Fruit fly (Drosophila melanogaster) whole organism, pupa: Measurements from ENCODE around the gene CG33298.

Experiments used
- CG10348 ChIP-seq: fragments of 200-800 bp; sonication (Bioruptor generic); IDR thresholded peaks from 2 replicates; pipeline ENCODE4 v1.3.6; 2022; ENCODE audit warnings: missing biosample characterization, missing genetic modification characterization
- CG12605 ChIP-seq: fragments of 200-800 bp; sonication (Bioruptor generic); IDR thresholded peaks from 2 replicates; pipeline ENCODE4 v1.3.6; 2022; ENCODE audit warnings: missing biosample characterization, missing genetic modification characterization
- CG13204 ChIP-seq: fragments of 200-800 bp; sonication (Bioruptor generic); optimal IDR thresholded peaks from 2 replicates; lab custom pipeline; 2018; ENCODE audit warnings: missing biosample characterization, mild to moderate bottlenecking, missing genetic modification characterization, moderate library complexity
- CG14655 ChIP-seq: fragments of 200-800 bp; sonication (Bioruptor generic); optimal IDR thresholded peaks from 3 replicates; lab custom pipeline; 2017; ENCODE audit warnings: mild to moderate bottlenecking, missing biosample characterization, missing genetic modification reagents, missing genetic modification characterization
- CG15710 ChIP-seq: fragments of 200-800 bp; sonication (Bioruptor generic); optimal IDR thresholded peaks from 2 replicates; lab custom pipeline; 2018; ENCODE audit warnings: missing biosample characterization, mild to moderate bottlenecking, missing genetic modification characterization, moderate library complexity
- CG17806 ChIP-seq: fragments of 200-800 bp; sonication (Bioruptor generic); optimal IDR thresholded peaks from 2 replicates; lab custom pipeline; 2018; ENCODE audit warnings: missing biosample characterization, mild to moderate bottlenecking, missing genetic modification characterization, moderate library complexity
- CG32121 ChIP-seq: fragments of 200-800 bp; sonication (Bioruptor generic); IDR thresholded peaks from 2 replicates; pipeline ENCODE4 v1.3.6; 2022; ENCODE audit warnings: missing biosample characterization, missing genetic modification characterization
- CG34367 ChIP-seq: fragments of 200-800 bp; sonication (Bioruptor generic); optimal IDR thresholded peaks from 2 replicates; lab custom pipeline; 2018; ENCODE audit warnings: missing biosample characterization, mild to moderate bottlenecking, missing genetic modification characterization
- CG4496 ChIP-seq: fragments of 200-800 bp; sonication (Bioruptor generic); IDR thresholded peaks from 3 replicates; pipeline ENCODE4 v1.3.6; 2022; ENCODE audit warnings: missing biosample characterization, missing genetic modification characterization
- CG8159 ChIP-seq: fragments of 200-800 bp; sonication (Bioruptor generic); optimal IDR thresholded peaks from 3 replicates; lab custom pipeline; 2018; ENCODE audit warnings: missing biosample characterization, mild to moderate bottlenecking, missing genetic modification characterization, moderate library complexity
- CG8301 ChIP-seq: fragments of 200-800 bp; sonication (Bioruptor generic); optimal IDR thresholded peaks from 2 replicates; lab custom pipeline; 2018; ENCODE audit warnings: missing biosample characterization, mild to moderate bottlenecking, missing genetic modification characterization
- CG9948 ChIP-seq: fragments of 200-800 bp; sonication (Bioruptor generic); optimal IDR thresholded peaks from 2 replicates; lab custom pipeline; 2018; ENCODE audit warnings: missing biosample characterization, mild to moderate bottlenecking, missing genetic modification characterization, moderate library complexity
- D1 ChIP-seq: fragments of 200-800 bp; sonication (Bioruptor generic); optimal IDR thresholded peaks from 2 replicates; lab custom pipeline; 2018; ENCODE audit warnings: missing biosample characterization, mild to moderate bottlenecking, missing genetic modification characterization, moderate library complexity
- EcR ChIP-seq: fragments of 200-800 bp; sonication (Bioruptor generic); optimal IDR thresholded peaks from 3 replicates; lab custom pipeline; 2019; ENCODE audit warnings: missing biosample characterization, missing genetic modification characterization, mild to moderate bottlenecking, moderate library complexity, missing genetic modification reagents
- Ets98B ChIP-seq: fragments of 200-800 bp; sonication (Bioruptor generic); IDR thresholded peaks from 2 replicates; pipeline ENCODE4 v1.3.6; 2022; ENCODE audit warnings: missing biosample characterization, missing genetic modification characterization
- Pif1A ChIP-seq: fragments of 200-800 bp; sonication (Bioruptor generic); optimal IDR thresholded peaks from 3 replicates; lab custom pipeline; 2016; ENCODE audit warnings: missing biosample characterization, missing genetic modification characterization
- Pif1B ChIP-seq: fragments of 200-800 bp; sonication (Bioruptor generic); optimal IDR thresholded peaks from 3 replicates; lab custom pipeline; 2016; ENCODE audit warnings: missing biosample characterization, missing genetic modification characterization
- Snoo ChIP-seq: fragments of 200-800 bp; sonication (Bioruptor generic); optimal IDR thresholded peaks from 3 replicates; lab custom pipeline; 2017; ENCODE audit warnings: missing biosample characterization, mild to moderate bottlenecking, missing genetic modification characterization, inconsistent platforms
- fd96Ca ChIP-seq: fragments of 200-800 bp; sonication (Bioruptor generic); IDR thresholded peaks from 3 replicates; pipeline ENCODE4 v1.3.6; 2022; ENCODE audit warnings: missing biosample characterization, missing genetic modification characterization
- gl ChIP-seq: fragments of 200-800 bp; sonication (Bioruptor generic); optimal IDR thresholded peaks from 2 replicates; lab custom pipeline; 2018; ENCODE audit warnings: missing biosample characterization, mild to moderate bottlenecking, missing genetic modification characterization
- rn ChIP-seq: fragments of 200-800 bp; sonication (Bioruptor generic); IDR thresholded peaks from 2 replicates; pipeline ENCODE4 v1.3.6; 2022; ENCODE audit warnings: missing biosample characterization, missing genetic modification characterization

The CG33298 gene

DNA sequence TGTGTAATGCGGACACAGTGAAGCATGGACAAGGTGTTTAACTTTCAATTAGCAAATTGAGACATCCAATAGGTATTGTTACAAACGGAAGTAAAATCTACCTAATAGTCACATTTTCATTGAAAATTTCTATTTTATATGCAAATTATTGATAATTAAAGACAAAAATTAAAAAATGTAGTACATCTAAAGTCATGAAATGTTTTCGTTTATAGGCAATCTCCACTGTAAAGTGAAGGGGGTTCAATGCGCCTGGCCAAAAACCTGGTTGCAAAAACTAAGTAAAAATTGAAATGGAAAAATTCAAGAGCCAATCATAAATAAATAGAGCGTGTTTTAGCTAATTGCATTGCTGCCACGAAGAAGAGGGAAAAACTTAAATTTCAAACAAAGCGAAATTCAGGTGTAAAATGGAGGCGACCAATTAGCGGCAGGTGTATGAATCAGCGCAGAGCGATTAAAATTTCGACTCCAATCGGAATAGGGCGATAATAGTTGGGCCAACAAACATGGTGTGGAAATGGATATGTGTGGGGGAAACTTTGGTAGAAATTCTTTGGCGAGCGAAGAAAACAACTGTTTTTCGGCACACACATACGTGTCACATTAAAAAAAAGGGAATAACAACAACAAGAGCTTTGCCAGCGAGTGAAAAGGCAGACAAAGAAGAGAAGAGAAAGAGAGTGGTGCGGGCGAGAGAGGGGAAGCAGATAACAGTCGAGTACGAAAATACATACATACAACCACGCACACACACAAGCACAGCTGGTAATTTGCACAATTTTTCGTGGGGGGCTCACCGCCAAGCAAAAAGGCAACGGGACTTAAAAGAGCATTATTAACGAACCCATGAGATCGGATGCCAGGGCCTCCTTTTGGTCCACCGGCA lies 1.7 kb upstream of the CG33298 start:
- TF ChIP-seq CG8301 (tag; lab: Kevin White, UChicago): peak; percentile 24
- TF ChIP-seq EcR (GFP tag; lab: Kevin White, UChicago): peak; percentile 69
- TF ChIP-seq CG4496 (GFP tag; lab: Robert Waterston, UW): 0 out of 3 replicates have a peak, but pooled peaks have one; percentile 34
- peak; percentile 47 for TF ChIP-seq CG32121 (GFP tag; lab: Robert Waterston, UW)
- no peak for TF ChIP-seq CG15710 (tag; lab: Kevin White, UChicago)
- no peak for TF ChIP-seq fd96Ca (GFP tag; lab: Robert Waterston, UW)
- TF ChIP-seq CG34367: no peak
- peak; percentile 30 for TF ChIP-seq Pif1B (GFP tag; lab: Kevin White, UChicago)
- TF ChIP-seq CG13204 (GFP tag; lab: Kevin White, UChicago): no peak
- TF ChIP-seq Ets98B (GFP tag; lab: Robert Waterston, UW): 0 out of 2 replicates have a peak, but pooled peaks have one; percentile 34
- TF ChIP-seq Pif1A (GFP tag; lab: Kevin White, UChicago): peak; percentile 28
- no peak for TF ChIP-seq gl
- 0 out of 2 replicates have a peak, but pooled peaks have one; percentile 24 for TF ChIP-seq CG12605
- TF ChIP-seq D1 (tag; lab: Kevin White, UChicago): no peak
- no peak for TF ChIP-seq rn (GFP tag; lab: Robert Waterston, UW)
- peak; percentile 19 for TF ChIP-seq CG14655
- peak; percentile 32 for TF ChIP-seq Snoo (tag; lab: Kevin White, UChicago)
- no peak for TF ChIP-seq CG10348
- TF ChIP-seq CG9948 (tag; lab: Kevin White, UChicago): peak; percentile 11
- peak; percentile 52 for TF ChIP-seq CG8159
- peak; percentile 26 for TF ChIP-seq CG17806 (tag; lab: Kevin White, UChicago)

DNA sequence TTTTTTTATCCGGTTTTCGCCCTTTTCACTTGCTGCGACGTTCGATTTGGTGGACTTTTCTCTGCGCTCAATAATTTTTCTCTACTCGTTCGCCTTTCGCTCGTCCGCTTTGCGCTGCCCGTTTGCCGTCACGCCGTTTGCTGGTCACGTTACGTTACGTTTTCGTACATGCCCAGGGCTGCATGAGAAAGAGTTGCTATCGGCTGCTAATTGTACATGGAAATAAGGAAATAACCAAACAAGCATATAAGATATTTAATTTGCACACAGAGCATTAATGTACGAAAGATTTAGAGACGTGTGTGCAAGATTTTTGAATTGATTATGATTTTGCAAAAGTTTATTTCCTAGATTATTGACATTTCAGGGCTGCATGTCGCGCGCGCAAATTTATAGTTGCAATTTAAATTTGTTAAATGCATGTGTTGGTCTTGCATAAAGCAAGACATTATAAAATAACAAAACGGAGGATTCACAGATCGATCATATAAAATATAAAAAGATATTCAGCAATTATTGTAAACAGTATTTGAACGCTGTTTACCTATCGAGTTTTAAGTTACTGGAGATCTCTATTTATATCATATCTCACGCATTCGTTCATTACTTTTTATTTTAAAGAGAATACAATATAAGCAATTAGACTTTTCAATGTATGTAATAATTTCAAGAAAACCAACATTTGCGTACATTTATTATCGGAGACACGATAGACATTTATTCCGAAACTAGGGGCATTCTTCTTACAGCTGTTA lies 434 bp upstream of the CG33298 start, which contains the start of gene Gdi:
Gene Gdi, minus strand, starts transcription at position 214 of the 755 bp plus-strand sequence.
- TF ChIP-seq EcR (GFP tag; lab: Kevin White, UChicago) (no peak), gl (no peak), CG34367 (no peak), CG13204 (GFP tag; lab: Kevin White, UChicago) (no peak), Snoo (tag; lab: Kevin White, UChicago) (no peak), CG17806 (tag; lab: Kevin White, UChicago) (no peak), D1 (tag; lab: Kevin White, UChicago) (no peak), CG8159 (peak; percentile 19), rn (GFP tag; lab: Robert Waterston, UW) (no peak), CG4496 (GFP tag; lab: Robert Waterston, UW) (no peak), fd96Ca (GFP tag; lab: Robert Waterston, UW) (no peak), Pif1B (GFP tag; lab: Kevin White, UChicago) (no peak), CG15710 (tag; lab: Kevin White, UChicago) (peak; percentile 14), CG32121 (GFP tag; lab: Robert Waterston, UW) (peak; percentile 30; the same call in 1 of the 2 replicates), CG10348 (no peak), Pif1A (GFP tag; lab: Kevin White, UChicago) (no peak), CG14655 (no peak), CG12605 (no peak), Ets98B (GFP tag; lab: Robert Waterston, UW) (no peak), CG9948 (tag; lab: Kevin White, UChicago) (no peak)

dm6 chr2L:9495870-9496269 lies 596 bp downstream of the CG33298 start:
- no peak for TF ChIP-seq gl
- TF ChIP-seq Pif1B (GFP tag; lab: Kevin White, UChicago): no peak
- no peak for TF ChIP-seq Snoo (tag; lab: Kevin White, UChicago)
- no peak for TF ChIP-seq CG8159
- TF ChIP-seq CG34367: no peak
- TF ChIP-seq CG8301 (tag; lab: Kevin White, UChicago): no peak
- no peak for TF ChIP-seq EcR (GFP tag; lab: Kevin White, UChicago)
- no peak for TF ChIP-seq CG4496 (GFP tag; lab: Robert Waterston, UW)
- no peak for TF ChIP-seq Pif1A (GFP tag; lab: Kevin White, UChicago)
- no peak for TF ChIP-seq CG14655
- no peak for TF ChIP-seq CG13204 (GFP tag; lab: Kevin White, UChicago)
- no peak for TF ChIP-seq D1 (tag; lab: Kevin White, UChicago)
- TF ChIP-seq CG32121 (GFP tag; lab: Robert Waterston, UW): no peak
- no peak for TF ChIP-seq CG9948 (tag; lab: Kevin White, UChicago)
- no peak for TF ChIP-seq CG17806 (tag; lab: Kevin White, UChicago)
- TF ChIP-seq rn (GFP tag; lab: Robert Waterston, UW): no peak
- TF ChIP-seq CG15710 (tag; lab: Kevin White, UChicago): no peak
- TF ChIP-seq Ets98B (GFP tag; lab: Robert Waterston, UW): no peak
- TF ChIP-seq fd96Ca (GFP tag; lab: Robert Waterston, UW): no peak

DNA sequence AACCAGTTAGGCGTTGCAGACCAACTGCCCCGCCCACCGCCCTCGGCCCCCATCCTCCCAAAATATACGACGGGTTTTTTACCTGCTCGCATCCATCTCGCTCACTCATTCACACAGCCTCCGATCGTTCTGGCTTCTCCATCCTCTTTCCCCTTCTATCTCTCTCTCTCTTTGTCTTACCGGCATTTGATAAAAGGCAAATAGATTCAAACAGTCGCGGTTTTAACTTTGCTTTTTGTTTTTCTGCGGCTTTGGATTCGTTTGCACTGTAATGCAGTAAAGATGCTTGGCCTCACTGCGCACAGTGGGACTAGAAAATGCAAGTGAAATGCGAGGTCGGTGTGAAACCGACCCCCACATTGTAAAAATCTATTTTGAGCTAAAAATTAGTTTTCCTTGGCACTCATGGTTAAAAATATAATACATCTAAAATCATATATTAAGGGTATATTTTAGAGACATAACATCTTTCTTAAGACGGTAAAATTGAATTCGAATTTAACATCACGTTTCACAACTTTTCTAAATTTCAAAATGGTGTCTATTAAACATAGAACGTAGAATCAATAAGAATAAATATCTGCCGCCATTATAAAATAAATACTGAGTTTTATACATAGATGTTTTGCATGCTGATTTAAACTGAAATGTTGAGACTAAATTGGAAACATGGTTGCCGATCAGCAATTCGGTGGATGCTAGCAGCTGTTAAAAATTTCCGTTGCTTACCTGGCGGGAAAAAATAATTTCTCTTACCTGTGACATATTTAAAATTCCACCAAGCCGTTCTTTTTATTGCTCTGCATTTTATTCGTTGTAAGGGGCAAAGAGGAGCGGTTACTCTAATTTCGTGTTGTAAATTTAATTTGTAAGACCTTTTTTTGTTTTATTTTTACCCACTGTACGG lies 1.4 kb downstream of the CG33298 start:
- TF ChIP-seq CG34367 (no peak), CG9948 (tag; lab: Kevin White, UChicago) (peak; percentile 1), D1 (tag; lab: Kevin White, UChicago) (no peak), Snoo (tag; lab: Kevin White, UChicago) (peak; percentile 20), CG8159 (peak; percentile 0), Ets98B (GFP tag; lab: Robert Waterston, UW) (peak; percentile 46), EcR (GFP tag; lab: Kevin White, UChicago) (peak; percentile 64), CG15710 (tag; lab: Kevin White, UChicago) (no peak), CG17806 (tag; lab: Kevin White, UChicago) (peak; percentile 23), CG4496 (GFP tag; lab: Robert Waterston, UW) (peak; percentile 70; the same call in 2 of the 3 replicates), Pif1A (GFP tag; lab: Kevin White, UChicago) (peak; percentile 17), Pif1B (GFP tag; lab: Kevin White, UChicago) (no peak), CG13204 (GFP tag; lab: Kevin White, UChicago) (peak; percentile 51), CG32121 (GFP tag; lab: Robert Waterston, UW) (peak; percentile 56), CG10348 (peak; percentile 34; the same call in 1 of the 2 replicates), CG12605 (peak; percentile 6; the same call in 1 of the 2 replicates), fd96Ca (GFP tag; lab: Robert Waterston, UW) (peak; percentile 74), gl (no peak), CG8301 (tag; lab: Kevin White, UChicago) (peak; percentile 40), CG14655 (peak; percentile 76), rn (GFP tag; lab: Robert Waterston, UW) (no peak)
